Worm (Caenorhabditis elegans) whole organism, mixed stage, embryonic: ENCODE measurements around the gene pdf-2.

Source experiments
- M03D4.4 ChIP-seq: sonication (generic microtip); optimal IDR thresholded peaks from 2 replicates; lab custom pipeline; 2017; ENCODE audit warnings: mild to moderate bottlenecking, missing genetic modification characterization, missing compliant biosample characterization
- bed-3 ChIP-seq: fragments of 200-800 bp; sonication (Bioruptor generic); optimal IDR thresholded peaks from 3 replicates; lab custom pipeline; 2018; ENCODE audit warnings: mild to moderate bottlenecking, missing genetic modification characterization, moderate library complexity, missing compliant biosample characterization
- ceh-39 ChIP-seq: fragments of 150-350 bp; optimal IDR thresholded peaks from 2 replicates; lab custom pipeline; 2014; ENCODE audit warnings: missing biosample characterization, missing genetic modification characterization
- ceh-43 ChIP-seq: fragments of 200-800 bp; sonication (Bioruptor generic); optimal IDR thresholded peaks from 2 replicates; lab custom pipeline; 2018; ENCODE audit warnings: mild to moderate bottlenecking, missing genetic modification characterization, moderate library complexity, missing compliant biosample characterization
- ceh-83 ChIP-seq: fragments of 200-800 bp; sonication (Bioruptor generic); optimal IDR thresholded peaks from 2 replicates; lab custom pipeline; 2018; ENCODE audit warnings: mild to moderate bottlenecking, missing genetic modification characterization, missing compliant biosample characterization
- cnd-1 ChIP-seq: fragments of 200-800 bp; sonication (Bioruptor generic); optimal IDR thresholded peaks from 2 replicates; lab custom pipeline; 2018; ENCODE audit warnings: mild to moderate bottlenecking, missing genetic modification characterization, missing compliant biosample characterization
- drap-1 ChIP-seq: fragments of 200-800 bp; sonication (Bioruptor generic); optimal IDR thresholded peaks from 3 replicates; lab custom pipeline; 2018; ENCODE audit warnings: mild to moderate bottlenecking, missing genetic modification characterization, missing compliant biosample characterization
- elt-1 ChIP-seq: sonication (generic microtip); optimal IDR thresholded peaks from 2 replicates; lab custom pipeline; 2017; ENCODE audit warnings: missing genetic modification characterization, mild to moderate bottlenecking, missing compliant biosample characterization, antibody characterized with exemption, moderate library complexity, borderline replicate concordance; ENCODE audit not compliant: insufficient read depth
- elt-3 ChIP-seq: fragments of 150-350 bp; optimal IDR thresholded peaks from 2 replicates; lab custom pipeline; 2014; ENCODE audit warnings: missing biosample characterization, missing genetic modification characterization
- flh-1 ChIP-seq: fragments of 200-800 bp; sonication (Bioruptor generic); optimal IDR thresholded peaks from 2 replicates; lab custom pipeline; 2018; ENCODE audit warnings: mild to moderate bottlenecking, missing genetic modification characterization, moderate library complexity, missing compliant biosample characterization
- ham-2 ChIP-seq: fragments of 200-800 bp; sonication (Bioruptor generic); optimal IDR thresholded peaks from 2 replicates; lab custom pipeline; 2018; ENCODE audit warnings: mild to moderate bottlenecking, missing genetic modification characterization, missing compliant biosample characterization
- hlh-1 ChIP-seq: fragments of 150-350 bp; optimal IDR thresholded peaks from 2 replicates; lab custom pipeline; 2014; ENCODE audit warnings: missing biosample characterization, missing genetic modification reagents, missing genetic modification characterization
- lin-13 ChIP-seq: fragments of 150-350 bp; optimal IDR thresholded peaks from 2 replicates; lab custom pipeline; 2014; ENCODE audit warnings: missing biosample characterization, missing genetic modification characterization
- lin-32 ChIP-seq: fragments of 200-800 bp; sonication (Bioruptor generic); optimal IDR thresholded peaks from 2 replicates; lab custom pipeline; 2018; ENCODE audit warnings: mild to moderate bottlenecking, missing genetic modification characterization, missing compliant biosample characterization
- lsy-2 ChIP-seq: fragments of 150-350 bp; optimal IDR thresholded peaks from 2 replicates; lab custom pipeline; 2014; ENCODE audit warnings: missing biosample characterization, missing genetic modification characterization
- mab-5 ChIP-seq: fragments of 150-350 bp; optimal IDR thresholded peaks from 2 replicates; lab custom pipeline; 2014; ENCODE audit warnings: missing biosample characterization, missing genetic modification characterization
- mep-1 ChIP-seq: fragments of 150-350 bp; optimal IDR thresholded peaks from 2 replicates; lab custom pipeline; 2017; ENCODE audit warnings: missing biosample characterization, missing genetic modification reagents, missing genetic modification characterization, inconsistent platforms
- mls-2 ChIP-seq: sonication (generic microtip); optimal IDR thresholded peaks from 2 replicates; lab custom pipeline; 2016; ENCODE audit warnings: mild to moderate bottlenecking, missing genetic modification characterization, moderate library complexity, missing compliant biosample characterization
- nhr-12 ChIP-seq: fragments of 150-350 bp; optimal IDR thresholded peaks from 2 replicates; lab custom pipeline; 2014; ENCODE audit warnings: missing biosample characterization, missing genetic modification characterization
- nhr-2 ChIP-seq: fragments of 150-350 bp; optimal IDR thresholded peaks from 2 replicates; lab custom pipeline; 2014; ENCODE audit warnings: missing biosample characterization, missing genetic modification characterization
- nhr-237 ChIP-seq: fragments of 150-350 bp; optimal IDR thresholded peaks from 2 replicates; lab custom pipeline; 2014; ENCODE audit warnings: missing biosample characterization, missing genetic modification characterization
- nhr-28 ChIP-seq: fragments of 150-350 bp; optimal IDR thresholded peaks from 2 replicates; lab custom pipeline; 2014; ENCODE audit warnings: missing biosample characterization, missing genetic modification characterization
- nhr-76 ChIP-seq: sonication (generic microtip); optimal IDR thresholded peaks from 2 replicates; lab custom pipeline; 2017; ENCODE audit warnings: missing biosample characterization, missing genetic modification characterization
- pha-4 ChIP-seq: fragments of 150-350 bp; optimal IDR thresholded peaks from 2 replicates; lab custom pipeline; 2018; ENCODE audit warnings: missing biosample characterization, missing genetic modification reagents, missing genetic modification characterization
- snpc-4 ChIP-seq: fragments of 150-350 bp; optimal IDR thresholded peaks from 2 replicates; lab custom pipeline; 2014; ENCODE audit warnings: missing biosample characterization, missing genetic modification characterization
- sptf-1 ChIP-seq: sonication (generic microtip); optimal IDR thresholded peaks from 2 replicates; lab custom pipeline; 2017; ENCODE audit warnings: mild to moderate bottlenecking, missing genetic modification characterization, moderate library complexity, missing compliant biosample characterization
- tbx-8 ChIP-seq: fragments of 200-800 bp; sonication (Bioruptor generic); optimal IDR thresholded peaks from 2 replicates; lab custom pipeline; 2018; ENCODE audit warnings: mild to moderate bottlenecking, missing genetic modification characterization, moderate library complexity, missing compliant biosample characterization
- unc-120 ChIP-seq: sonication (generic microtip); optimal IDR thresholded peaks from 2 replicates; lab custom pipeline; 2017; ENCODE audit warnings: missing genetic modification characterization, missing compliant biosample characterization; ENCODE audit not compliant: poor library complexity, severe bottlenecking
- unc-39 ChIP-seq: fragments of 150-350 bp; optimal IDR thresholded peaks from 2 replicates; lab custom pipeline; 2014; ENCODE audit warnings: missing biosample characterization, missing genetic modification characterization
- zip-8 ChIP-seq: fragments of 150-350 bp; optimal IDR thresholded peaks from 2 replicates; lab custom pipeline; 2014; ENCODE audit warnings: missing biosample characterization, missing genetic modification characterization
- ztf-11 ChIP-seq: fragments of 150-350 bp; optimal IDR thresholded peaks from 2 replicates; lab custom pipeline; 2014; ENCODE audit warnings: missing biosample characterization, missing genetic modification characterization

pdf-2 gene

DNA sequence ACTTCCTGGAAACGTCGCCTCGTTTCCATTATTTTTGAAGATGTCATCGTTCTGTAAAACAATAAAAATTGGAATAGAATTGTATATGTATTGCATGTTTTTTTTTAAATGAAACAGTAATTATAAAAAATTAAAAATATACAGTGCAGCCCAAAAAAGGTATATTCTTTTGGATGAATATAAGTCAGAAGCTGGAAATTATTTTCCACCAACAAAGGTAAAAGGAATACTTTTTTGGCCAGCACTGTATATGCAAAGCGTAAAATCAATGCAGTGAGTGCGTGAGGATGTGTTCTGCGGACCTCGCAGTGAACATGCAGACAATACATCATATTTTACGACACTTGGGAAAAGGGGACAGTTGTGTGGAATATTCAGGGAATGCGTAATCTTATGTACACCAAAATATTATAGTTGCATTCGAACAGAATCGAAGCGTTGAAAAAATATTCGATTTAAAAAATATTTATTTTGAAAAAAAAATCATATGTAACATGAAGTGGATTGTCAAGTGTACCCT, 13.2 kb downstream of the pdf-2 start, which contains the start of gene F48B9.8:
F48B9.8 (minus strand) TSS at position 51 of the 520 bp plus-strand sequence.
- TF ChIP-seq sptf-1 (no peak), nhr-237 (no peak), nhr-2 (tag; lab: Kevin White, UChicago) (no peak), unc-39 (no peak), mab-5 (no peak), unc-120 (tag; lab: Kevin White, UChicago) (no peak), hlh-1 (no peak), lsy-2 (tag; lab: Kevin White, UChicago) (no peak), ceh-39 (no peak), ztf-11 (tag; lab: Kevin White, UChicago) (no peak), lin-13 (no peak), ceh-43 (GFP tag; lab: Kevin White, UChicago) (no peak), pha-4 (no peak)

DNA sequence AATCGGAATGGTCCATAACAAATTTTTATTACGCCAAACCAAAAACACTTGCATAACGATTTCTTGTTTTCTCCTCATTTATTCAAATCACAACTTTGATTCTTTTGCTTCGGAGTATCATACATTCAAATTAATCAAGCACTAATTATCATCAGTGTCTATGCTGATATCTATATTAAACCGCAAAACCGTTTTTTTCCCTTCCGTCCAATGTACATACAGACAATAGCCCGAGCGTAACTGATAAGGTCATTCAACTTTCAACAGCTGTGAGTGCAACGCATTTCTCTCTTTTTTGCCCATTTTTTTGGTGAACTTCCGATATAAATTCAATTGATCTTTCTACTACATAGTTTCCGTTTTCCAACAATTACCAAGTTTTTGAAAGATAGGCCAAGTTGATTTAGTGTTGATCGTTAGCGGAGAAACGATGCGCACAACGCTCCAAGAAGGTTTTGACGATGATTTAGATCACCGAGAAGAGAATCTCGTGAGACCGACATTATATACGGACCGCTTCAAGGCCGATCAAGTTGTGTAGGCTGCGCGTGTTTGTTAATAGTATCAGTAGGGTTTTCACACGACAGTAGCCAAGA, 14.6 kb downstream of the pdf-2 start:
- TF ChIP-seq nhr-76 (tag; lab: Kevin White, UChicago) = no peak
- no peak for TF ChIP-seq pha-4
- no peak for TF ChIP-seq lsy-2 (tag; lab: Kevin White, UChicago)
- TF ChIP-seq tbx-8 (GFP tag; lab: Kevin White, UChicago) = no peak
- no peak for TF ChIP-seq nhr-12 (tag; lab: Kevin White, UChicago)
- no peak for TF ChIP-seq elt-1 (tag; lab: Kevin White, UChicago)
- TF ChIP-seq, all 35 proteins: peak for 0

DNA sequence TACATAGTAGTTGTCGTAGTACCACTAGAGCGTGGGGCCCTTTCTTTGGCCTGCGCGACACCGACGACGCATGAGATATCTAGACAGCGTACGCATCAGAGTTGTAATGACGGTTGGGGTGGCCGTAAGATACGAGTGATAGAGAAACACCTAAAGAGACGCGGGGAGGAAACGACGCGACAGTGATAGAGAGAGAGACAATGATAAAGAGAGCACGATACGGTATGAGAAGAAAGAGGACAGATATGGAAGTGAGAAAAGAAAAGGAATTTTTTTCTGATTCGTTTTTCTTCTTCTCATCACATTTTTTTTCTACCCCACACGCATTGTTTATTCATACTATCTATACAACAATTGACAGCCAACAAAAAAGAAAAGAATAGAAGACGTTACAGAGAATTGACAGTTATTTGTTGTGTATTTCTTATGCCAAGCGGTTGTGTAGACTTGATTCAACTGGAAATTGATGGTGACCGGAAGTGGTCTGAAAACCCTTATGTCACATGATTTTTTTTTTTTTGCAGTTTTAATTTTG, 15.3 kb downstream of the pdf-2 start:
- no peak for TF ChIP-seq elt-1 (tag; lab: Kevin White, UChicago)
- TF ChIP-seq mep-1 (tag; lab: Kevin White, UChicago) = no peak
- TF ChIP-seq hlh-1 = no peak
- TF ChIP-seq bed-3 (GFP tag; lab: Kevin White, UChicago) = no peak
- TF ChIP-seq cnd-1 (tag; lab: Kevin White, UChicago) = no peak
- no peak for TF ChIP-seq nhr-2 (tag; lab: Kevin White, UChicago)
- TF ChIP-seq unc-120 (tag; lab: Kevin White, UChicago) = no peak
- TF ChIP-seq nhr-12 (tag; lab: Kevin White, UChicago) = no peak
- TF ChIP-seq ham-2 (GFP tag; lab: Kevin White, UChicago) = no peak
- no peak for TF ChIP-seq drap-1 (GFP tag; lab: Kevin White, UChicago)
- TF ChIP-seq nhr-28 (tag; lab: Kevin White, UChicago) = no peak
- TF ChIP-seq tbx-8 (GFP tag; lab: Kevin White, UChicago) = no peak
- TF ChIP-seq flh-1 = no peak
- no peak for TF ChIP-seq M03D4.4 (tag; lab: Kevin White, UChicago)
- no peak for TF ChIP-seq ceh-83
- no peak for TF ChIP-seq lin-32 (GFP tag; lab: Kevin White, UChicago)
- no peak for TF ChIP-seq pha-4
- TF ChIP-seq mab-5 = no peak

DNA sequence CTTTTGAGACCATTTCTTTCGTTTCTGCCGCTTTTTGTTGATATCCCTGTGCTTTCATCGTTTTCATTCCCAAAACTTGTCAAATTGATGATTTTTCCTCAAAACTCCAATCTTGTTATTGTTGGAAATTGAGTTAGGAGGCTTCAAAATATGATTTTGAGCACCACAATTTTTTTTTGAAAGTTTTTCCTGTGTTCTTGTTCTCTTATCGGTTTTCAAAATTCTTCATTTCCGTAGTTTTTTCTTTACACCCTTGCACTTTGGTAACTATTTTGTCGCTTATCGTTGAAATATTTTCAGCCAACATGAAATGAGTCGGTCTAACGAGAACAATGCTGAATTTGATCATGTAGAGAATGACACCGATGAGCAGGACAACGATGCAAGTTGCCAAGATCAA, 17.4 kb downstream of the pdf-2 start, which contains the start of gene F48B9.1:
F48B9.1 (plus strand) TSS at position 301 of the 400 bp plus-strand sequence.
- no peak for TF ChIP-seq nhr-12 (tag; lab: Kevin White, UChicago)
- TF ChIP-seq snpc-4 (tag; lab: Kevin White, UChicago) = no peak
- TF ChIP-seq zip-8 (tag; lab: Kevin White, UChicago) = no peak
- no peak for TF ChIP-seq nhr-2 (tag; lab: Kevin White, UChicago)
- TF ChIP-seq nhr-76 (tag; lab: Kevin White, UChicago) = no peak
- TF ChIP-seq nhr-28 (tag; lab: Kevin White, UChicago) = no peak
- TF ChIP-seq ztf-11 (tag; lab: Kevin White, UChicago) = no peak
- TF ChIP-seq flh-1 = no peak
- no peak for TF ChIP-seq sptf-1
- TF ChIP-seq M03D4.4 (tag; lab: Kevin White, UChicago) = no peak
- no peak for TF ChIP-seq cnd-1 (tag; lab: Kevin White, UChicago)
- no peak for TF ChIP-seq elt-3 (tag; lab: Kevin White, UChicago)
- TF ChIP-seq mls-2 = no peak
- no peak for TF ChIP-seq elt-1 (tag; lab: Kevin White, UChicago)
- no peak for TF ChIP-seq lin-32 (GFP tag; lab: Kevin White, UChicago)
- TF ChIP-seq bed-3 (GFP tag; lab: Kevin White, UChicago) = no peak
